Worm (Caenorhabditis elegans): Measurements from ENCODE around the gene ZC15.1.

Gene ZC15.1

ce11 chrV:20325417-20325816, 19.5 kb downstream of the ZC15.1 start, which contains the start of gene Y38H6A.1:
TSS of gene Y38H6A.1 (plus strand) at chrV:20325717.
- TF ChIP-seq W03F9.2 (tag; optimal IDR thresholded peaks at IDR 0.05): no peak
- no peak for TF ChIP-seq dao-5 (tag; optimal IDR thresholded peaks at IDR 0.05)
- TF ChIP-seq him-1 (tag; optimal IDR thresholded peaks at IDR 0.05): no peak

- TF ChIP-seq dao-5 (tag; optimal IDR thresholded peaks at IDR 0.05): no peak
- no peak for TF ChIP-seq him-1 (tag; optimal IDR thresholded peaks at IDR 0.05)
These were observed 29.4 kb downstream of the ZC15.1 start, which contains the start of gene Y38H6A.5 for ce11 chrV:20335264-20335663. TSS of gene Y38H6A.5 (minus strand) at chrV:20335364.

- no peak for TF ChIP-seq dao-5 (tag; optimal IDR thresholded peaks at IDR 0.05)
- no peak for TF ChIP-seq him-1 (tag; optimal IDR thresholded peaks at IDR 0.05)
- no peak for TF ChIP-seq W03F9.2 (tag; optimal IDR thresholded peaks at IDR 0.05)
These were observed 32.1 kb downstream of the ZC15.1 start for ce11 chrV:20338020-20338419.

ce11 chrV:20338870-20339269, 33.0 kb downstream of the ZC15.1 start:
- no peak for TF ChIP-seq dao-5 (tag; optimal IDR thresholded peaks at IDR 0.05)
- no peak for TF ChIP-seq W03F9.2 (tag; optimal IDR thresholded peaks at IDR 0.05)
- TF ChIP-seq him-1 (tag; optimal IDR thresholded peaks at IDR 0.05): no peak

ce11 chrV:20344889-20345288, 39.0 kb downstream of the ZC15.1 start, which contains the start of gene Y38H6A.3:
TSS of gene Y38H6A.3 (plus strand) at chrV:20345189.
- no peak for TF ChIP-seq him-1 (tag; optimal IDR thresholded peaks at IDR 0.05)

- TF ChIP-seq W03F9.2 (tag; optimal IDR thresholded peaks at IDR 0.05) (no peak), dao-5 (tag; optimal IDR thresholded peaks at IDR 0.05) (no peak), him-1 (tag; optimal IDR thresholded peaks at IDR 0.05) (no peak)
These were observed 41.7 kb downstream of the ZC15.1 start for ce11 chrV:20347625-20348024.

- TF ChIP-seq dao-5 (tag; optimal IDR thresholded peaks at IDR 0.05): no peak
- TF ChIP-seq W03F9.2 (tag; optimal IDR thresholded peaks at IDR 0.05): no peak
- TF ChIP-seq him-1 (tag; optimal IDR thresholded peaks at IDR 0.05): no peak
These were observed 44.5 kb downstream of the ZC15.1 start for ce11 chrV:20350382-20350781.

- TF ChIP-seq him-1 (tag; optimal IDR thresholded peaks at IDR 0.05) (no peak), W03F9.2 (tag; optimal IDR thresholded peaks at IDR 0.05) (no peak), dao-5 (tag; optimal IDR thresholded peaks at IDR 0.05) (no peak)
These were observed 45.3 kb downstream of the ZC15.1 start, which contains the start of gene K02E2.1 for ce11 chrV:20351195-20351594. TSS of gene K02E2.1 (plus strand) at chrV:20351495.

ce11 chrV:20356472-20356871, 50.6 kb downstream of the ZC15.1 start, which contains the start of gene grd-11:
TSS of gene grd-11 (plus strand) at chrV:20356772.
- TF ChIP-seq W03F9.2 (tag; optimal IDR thresholded peaks at IDR 0.05) (no peak), him-1 (tag; optimal IDR thresholded peaks at IDR 0.05) (no peak), dao-5 (tag; optimal IDR thresholded peaks at IDR 0.05) (no peak)

All from whole organism, L4/young adult.